Worm (Caenorhabditis elegans) whole organism, L3 larva: ENCODE measurements around the gene T27E7.3.

Experiments used
- elt-1 ChIP-seq: fragments of 150-350 bp; optimal IDR thresholded peaks from 2 replicates; lab custom pipeline; 2014; ENCODE audit warnings: missing biosample characterization, missing genetic modification characterization
- fos-1 ChIP-seq: fragments of 150-350 bp; optimal IDR thresholded peaks from 2 replicates; lab custom pipeline; 2014; ENCODE audit warnings: missing biosample characterization, missing genetic modification characterization
- jun-1 ChIP-seq: fragments of 150-350 bp; optimal IDR thresholded peaks from 2 replicates; lab custom pipeline; 2014; ENCODE audit warnings: missing biosample characterization, missing genetic modification reagents, missing genetic modification characterization
- nhr-25 ChIP-seq: sonication (generic microtip); optimal IDR thresholded peaks from 2 replicates; lab custom pipeline; 2017; ENCODE audit warnings: missing biosample characterization, missing genetic modification characterization
- ztf-4 ChIP-seq: fragments of 150-350 bp; optimal IDR thresholded peaks from 2 replicates; lab custom pipeline; 2014; ENCODE audit warnings: missing biosample characterization, missing genetic modification characterization

DNA sequence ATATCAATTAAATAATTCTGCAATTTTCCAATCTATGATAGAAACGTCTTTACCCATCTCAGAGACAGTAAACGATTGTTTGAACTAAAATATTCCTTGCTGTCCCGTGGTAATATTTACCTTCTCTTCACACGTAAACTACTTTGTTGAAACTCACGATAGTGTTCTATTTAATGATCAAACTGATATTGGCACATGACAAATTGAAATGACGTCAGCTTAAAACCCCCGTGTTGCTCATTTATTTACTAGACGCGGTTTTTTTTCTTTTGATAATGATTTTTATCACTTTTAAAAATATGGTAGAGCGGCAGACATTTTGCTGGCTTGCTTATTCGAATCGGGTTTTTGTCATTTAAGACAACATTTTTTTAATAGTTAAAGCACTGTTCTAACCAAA, 32.9 kb downstream of the T27E7.3 start:
- no peak for TF ChIP-seq ztf-4 (tag; lab: Kevin White, UChicago)
- TF ChIP-seq jun-1 (tag; lab: Kevin White, UChicago): peak; percentile 15
- no peak for TF ChIP-seq elt-1 (tag; lab: Kevin White, UChicago)
- TF ChIP-seq nhr-25 (tag; lab: Kevin White, UChicago): no peak
- no peak for TF ChIP-seq fos-1 (tag; lab: Kevin White, UChicago)
